Fruit fly (Drosophila melanogaster): ENCODE measurements around the gene CG10947.

dm6 chr2L:20370151-20370550 is 44.4 kb downstream of the CG10947 start:
- TF ChIP-seq D1 (tag; optimal IDR thresholded peaks at IDR 0.05), result no peak
- TF ChIP-seq CG4496 (GFP tag; IDR thresholded peaks at IDR 0.05), result peak; percentile 63; the same call in 2 of the 3 replicates
- TF ChIP-seq CG8301 (tag; optimal IDR thresholded peaks at IDR 0.05), result peak; percentile 79
- no peak for TF ChIP-seq EcR (GFP tag; optimal IDR thresholded peaks at IDR 0.05)
- TF ChIP-seq CG15710 (tag; optimal IDR thresholded peaks at IDR 0.05), result no peak
- peak; percentile 74 for TF ChIP-seq CG14655 (GFP tag; optimal IDR thresholded peaks at IDR 0.05)
- TF ChIP-seq rn (GFP tag; IDR thresholded peaks at IDR 0.05), result no peak
- TF ChIP-seq Pif1A (GFP tag; optimal IDR thresholded peaks at IDR 0.05), result peak; percentile 15
- TF ChIP-seq Snoo (tag; optimal IDR thresholded peaks at IDR 0.05), result no peak
- peak; percentile 25 for TF ChIP-seq CG9948 (tag; optimal IDR thresholded peaks at IDR 0.05)
- no peak for TF ChIP-seq fd96Ca (GFP tag; IDR thresholded peaks at IDR 0.05)
- peak; percentile 27 for TF ChIP-seq CG17806 (tag; optimal IDR thresholded peaks at IDR 0.05)
- TF ChIP-seq CG13204 (GFP tag; optimal IDR thresholded peaks at IDR 0.05), result no peak
